Fruit fly (Drosophila melanogaster): ENCODE results near the gene IFT54.

IFT54 gene

dm6 chr3R:14346838-14347745 lies 44.9 kb downstream of the IFT54 start:
- TF ChIP-seq psq (optimal IDR thresholded peaks at IDR 0.05) = no peak

dm6 chr3R:14348480-14348879 lies 46.3 kb downstream of the IFT54 start:
- no peak for TF ChIP-seq insv (optimal IDR thresholded peaks at IDR 0.05)
- TF ChIP-seq Sin3A (optimal IDR thresholded peaks at IDR 0.05) = no peak
- TF ChIP-seq Myc (optimal IDR thresholded peaks at IDR 0.05) = no peak
- TF ChIP-seq ttk (optimal IDR thresholded peaks at IDR 0.05) = no peak
- no peak for TF ChIP-seq h (optimal IDR thresholded peaks at IDR 0.05)
- TF ChIP-seq psq (optimal IDR thresholded peaks at IDR 0.05) = no peak

- TF ChIP-seq psq (optimal IDR thresholded peaks at IDR 0.05) (no peak), Sin3A (optimal IDR thresholded peaks at IDR 0.05) (no peak), h (optimal IDR thresholded peaks at IDR 0.05) (no peak), Myc (optimal IDR thresholded peaks at IDR 0.05) (no peak), ttk (optimal IDR thresholded peaks at IDR 0.05) (no peak), insv (optimal IDR thresholded peaks at IDR 0.05) (no peak)
Measured at dm6 chr3R:14351418-14351817, 49.2 kb downstream of the IFT54 start.

- no peak for TF ChIP-seq ttk (optimal IDR thresholded peaks at IDR 0.05)
- no peak for TF ChIP-seq insv (optimal IDR thresholded peaks at IDR 0.05)
- TF ChIP-seq Myc (optimal IDR thresholded peaks at IDR 0.05) = no peak
- no peak for TF ChIP-seq psq (optimal IDR thresholded peaks at IDR 0.05)
- no peak for TF ChIP-seq Sin3A (optimal IDR thresholded peaks at IDR 0.05)
- TF ChIP-seq h (optimal IDR thresholded peaks at IDR 0.05) = no peak
Measured at dm6 chr3R:14353733-14354152, 51.5 kb downstream of the IFT54 start.
